Worm (Caenorhabditis elegans) whole organism, young adult: Measurements from ENCODE around the gene F36H12.9.

Source experiments
- ceh-27 ChIP-seq: fragments of 200-800 bp; sonication (Bioruptor generic); optimal IDR thresholded peaks from 2 replicates; lab custom pipeline; 2018; ENCODE audit warnings: mild to moderate bottlenecking, missing genetic modification characterization, moderate library complexity, missing compliant biosample characterization
- dpff-1 ChIP-seq: sonication (generic microtip); optimal IDR thresholded peaks from 2 replicates; lab custom pipeline; 2017; ENCODE audit warnings: mild to moderate bottlenecking, missing genetic modification characterization, missing compliant biosample characterization
- nfyb-1 ChIP-seq: fragments of 200-800 bp; sonication (Bioruptor generic); IDR thresholded peaks from 2 replicates; pipeline ENCODE4 v1.3.6; 2022; ENCODE audit warnings: missing genetic modification reagents, missing genetic modification characterization, missing compliant biosample characterization
- nhr-179 ChIP-seq: sonication (generic microtip); optimal IDR thresholded peaks from 2 replicates; lab custom pipeline; 2016; ENCODE audit warnings: mild to moderate bottlenecking, missing genetic modification characterization, missing compliant biosample characterization
- nhr-90 ChIP-seq: sonication (generic microtip); optimal IDR thresholded peaks from 2 replicates; lab custom pipeline; 2016; ENCODE audit warnings: missing genotype, mild to moderate bottlenecking, missing genetic modification characterization, missing compliant biosample characterization
- pha-4 ChIP-seq: fragments of 150-350 bp; sonication (generic microtip); optimal IDR thresholded peaks from 2 replicates; lab custom pipeline; 2014; ENCODE audit warnings: missing biosample characterization, missing genetic modification reagents, missing genetic modification characterization
- rpc-1 ChIP-seq, 2 experiments: fragments of 150-350 bp in 1 of 2; sonication (generic microtip) in 1 of 2; optimal IDR thresholded peaks; 2 replicates each; lab custom pipeline; 2014 to 2018; ENCODE audit warnings: missing biosample characterization in 1 of 2, missing genetic modification characterization in 1 of 2, missing genetic modification reagents in 1 of 2, missing genotype in 1 of 2
- sea-2 ChIP-seq: fragments of 200-800 bp; sonication (Bioruptor generic); IDR thresholded peaks from 2 replicates; pipeline ENCODE4 v1.3.6; 2022; ENCODE audit warnings: missing genetic modification characterization, missing compliant biosample characterization

DNA sequence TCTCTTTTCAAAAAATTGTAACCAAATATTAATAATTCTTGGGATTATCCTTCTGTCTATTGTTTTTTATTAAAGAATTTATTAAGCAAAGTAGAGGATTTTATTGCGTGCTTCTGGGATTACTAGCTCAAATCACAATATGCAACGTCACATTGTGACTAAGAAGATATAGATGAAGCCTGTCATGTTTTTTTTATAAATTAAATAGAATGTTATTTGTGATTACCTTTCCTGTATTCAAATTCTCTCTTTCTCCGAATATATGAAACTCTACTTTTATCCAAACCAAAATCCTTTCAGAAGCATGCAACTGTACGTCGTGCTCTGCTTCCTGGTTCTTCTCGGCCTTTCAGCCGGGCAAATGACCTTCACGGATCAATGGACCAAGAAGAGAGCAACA is 33.7 kb downstream of the F36H12.9 start, which contains the start of gene nlp-47:
- TF ChIP-seq nfyb-1 (no peak), nhr-179 (tag; lab: Kevin White, UChicago) (no peak), sea-2 (GFP tag; lab: Robert Waterston, UW) (no peak), ceh-27 (GFP tag; lab: Kevin White, UChicago) (no peak), rpc-1 (optimal IDR thresholded peaks at IDR 0.05; lab: Kevin White, UChicago) (no peak), rpc-1 (tag; optimal IDR thresholded peaks at IDR 0.05; lab: Kevin White, UChicago) (no peak), dpff-1 (tag; lab: Kevin White, UChicago) (no peak), nhr-90 (tag; lab: Kevin White, UChicago) (no peak), pha-4 (tag; lab: Kevin White, UChicago) (no peak)
